Worm (Caenorhabditis elegans) whole organism, midembryonic: Measurements from ENCODE around the gene nspg-9.

Experiments used
- cog-1 ChIP-seq: sonication (generic microtip); optimal IDR thresholded peaks from 2 replicates; lab custom pipeline; 2016; ENCODE audit warnings: missing genetic modification characterization, missing compliant biosample characterization
- flt-1 ChIP-seq: fragments of 200-800 bp; sonication (Bioruptor generic); IDR thresholded peaks from 2 replicates; pipeline ENCODE4 v1.3.6; 2022; ENCODE audit warnings: missing genetic modification characterization, missing compliant biosample characterization
- med-1 ChIP-seq: sonication (generic microtip); optimal IDR thresholded peaks from 2 replicates; lab custom pipeline; 2017; ENCODE audit warnings: missing genetic modification characterization, mild to moderate bottlenecking, missing compliant biosample characterization, antibody characterized with exemption, missing genetic modification reagents; ENCODE audit not compliant: insufficient read depth
- tab-1 ChIP-seq: fragments of 200-800 bp; sonication (Bioruptor generic); IDR thresholded peaks from 2 replicates; pipeline ENCODE4 v1.3.6; 2022; ENCODE audit warnings: missing genetic modification characterization, missing compliant biosample characterization

DNA sequence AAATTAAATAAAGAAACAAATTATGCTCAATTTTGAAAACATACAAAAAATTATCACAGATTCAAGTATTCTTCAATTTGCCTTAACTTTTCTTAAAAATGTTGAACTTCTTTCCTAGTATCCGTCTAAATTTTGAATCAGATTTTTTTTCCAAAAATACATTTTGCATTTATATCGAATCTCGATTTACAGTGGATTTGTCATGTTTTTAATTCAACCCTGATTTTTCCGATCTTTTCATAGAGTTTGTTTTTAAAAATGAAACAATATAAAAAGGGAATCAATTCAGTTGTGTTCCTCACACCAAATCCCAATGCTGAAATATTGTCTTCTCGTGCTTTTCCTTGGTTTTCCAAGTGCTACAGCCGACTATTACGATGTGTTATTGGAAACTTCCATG, 32.3 kb upstream of the nspg-9 start, which contains the start of gene F55B11.3:
- TF ChIP-seq cog-1 (tag; lab: Kevin White, UChicago) (no peak), flt-1 (no peak), tab-1 (GFP tag; lab: Robert Waterston, UW) (no peak), med-1 (GFP tag; lab: Kevin White, UChicago) (no peak)
